Fruit fly (Drosophila melanogaster): ENCODE results near the gene Qsox3.
A peak's percentile ranks its signal among the peaks of the same experiment; 100 is the strongest.

The Qsox3 gene

DNA sequence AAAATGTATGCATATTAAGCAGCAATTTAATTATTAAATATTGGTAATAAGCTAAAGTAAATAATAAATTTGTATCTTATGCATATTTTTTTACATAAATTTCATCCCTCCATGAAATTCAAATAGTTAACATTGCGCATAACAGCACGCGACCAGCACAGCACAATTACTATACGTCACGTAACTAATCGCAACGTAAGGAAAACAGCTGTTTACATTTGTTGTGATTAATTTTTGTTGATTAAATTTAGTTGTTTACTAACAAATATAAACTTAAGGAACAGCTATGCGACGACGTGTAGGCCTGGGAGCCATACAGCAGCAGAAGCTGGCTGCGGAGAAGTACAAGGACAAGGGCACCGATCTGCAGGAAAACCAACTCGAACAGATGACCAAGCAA is 46.6 kb upstream of the Qsox3 start, which contains the start of gene lsn (continued):
- TF ChIP-seq row (GFP tag; IDR thresholded peaks at IDR 0.05) = no peak
- no peak for TF ChIP-seq al (GFP tag; IDR thresholded peaks at IDR 0.05)
- no peak for TF ChIP-seq Ada2b (GFP tag; IDR thresholded peaks at IDR 0.05)
- TF ChIP-seq esg (GFP tag; conservative IDR thresholded peaks at IDR 0.05) = no peak
- TF ChIP-seq CG17912 (GFP tag; optimal IDR thresholded peaks at IDR 0.05) = peak; percentile 27
- TF ChIP-seq ab (GFP tag; optimal IDR thresholded peaks at IDR 0.05) = no peak

DNA sequence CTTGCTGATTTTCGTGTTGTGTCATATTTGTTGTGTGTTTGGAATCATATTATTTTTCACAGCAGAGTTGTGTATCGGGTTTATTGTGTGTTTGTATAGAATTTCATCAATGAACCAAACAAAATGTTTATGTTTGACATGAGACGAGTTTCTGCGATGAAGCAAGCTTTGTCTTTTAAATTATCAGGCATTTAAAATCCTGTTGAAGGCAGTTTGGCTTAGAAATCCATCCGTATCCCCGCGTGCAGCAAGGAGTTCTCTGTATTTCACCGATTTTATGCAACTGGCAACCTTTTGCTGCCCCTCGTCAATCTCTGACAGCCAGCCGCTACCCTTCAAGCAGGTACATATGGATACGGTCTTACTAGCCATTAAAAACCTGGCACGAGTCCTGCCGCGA is 43.8 kb upstream of the Qsox3 start, which contains the start of the genes CG6569 and Cby:
TSS of gene CG6569 (minus strand) at position 101 of the 400 bp plus-strand sequence.
TSS of gene Cby (plus strand) at position 185 of the 400 bp plus-strand sequence.
- no peak for TF ChIP-seq CG11504 (tag; optimal IDR thresholded peaks at IDR 0.05)
- no peak for TF ChIP-seq ara (GFP tag; IDR thresholded peaks at IDR 0.05)
- no peak for TF ChIP-seq CG14710 (tag; optimal IDR thresholded peaks at IDR 0.05)
- no peak for TF ChIP-seq CG2199 (GFP tag; IDR thresholded peaks at IDR 0.05)
- TF ChIP-seq Gsc (GFP tag; IDR thresholded peaks at IDR 0.05) = no peak
- TF ChIP-seq CG10462 (GFP tag; optimal IDR thresholded peaks at IDR 0.05) = no peak
- no peak for TF ChIP-seq ERR (GFP tag; optimal IDR thresholded peaks at IDR 0.05)
- no peak for TF ChIP-seq CG7271 (tag; optimal IDR thresholded peaks at IDR 0.05)
- TF ChIP-seq ems (GFP tag; optimal IDR thresholded peaks at IDR 0.05) = no peak
- TF ChIP-seq eve (GFP tag; optimal IDR thresholded peaks at IDR 0.05) = no peak
- TF ChIP-seq pros (GFP tag; optimal IDR thresholded peaks at IDR 0.05) = no peak
- no peak for TF ChIP-seq ATbp (GFP tag; optimal IDR thresholded peaks at IDR 0.05)
- TF ChIP-seq ewg (GFP tag; optimal IDR thresholded peaks at IDR 0.05) = no peak
- TF ChIP-seq sd (tag; optimal IDR thresholded peaks at IDR 0.05) = no peak
- TF ChIP-seq HLH4C (GFP tag; IDR thresholded peaks at IDR 0.05; ENCODE audit: partially characterized antibody) = no peak
- TF ChIP-seq Xbp1 (GFP tag; optimal IDR thresholded peaks at IDR 0.05) = no peak

DNA sequence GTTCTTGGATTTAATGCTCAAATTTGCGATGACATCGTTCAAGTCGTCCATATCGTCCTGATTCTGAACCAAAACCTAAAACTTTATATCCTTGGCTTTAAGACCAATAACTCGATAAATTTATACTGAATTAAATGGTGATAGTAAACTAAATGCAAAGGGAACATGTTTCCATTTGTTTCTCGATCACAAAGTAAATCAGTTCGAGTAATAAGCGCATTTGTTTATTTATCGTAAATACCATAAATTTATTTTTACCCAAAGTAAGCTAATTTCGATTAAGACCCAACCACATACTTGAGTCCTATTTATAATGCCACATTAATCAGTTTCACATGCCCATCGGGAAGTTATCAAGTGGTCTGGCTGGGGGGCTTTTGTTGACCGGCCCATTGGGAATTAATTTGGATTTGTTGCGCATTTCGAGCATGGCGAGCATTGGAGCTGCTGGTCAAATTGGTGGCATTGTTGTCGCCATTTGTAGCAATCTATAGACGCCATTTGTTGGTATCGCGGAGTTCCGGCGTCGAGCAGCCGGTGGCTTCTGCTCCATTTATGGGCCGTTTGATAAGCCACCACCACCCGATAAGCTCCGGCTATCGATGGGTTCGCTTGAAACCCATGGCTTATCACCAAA is 42.0 kb upstream of the Qsox3 start, which contains the start of gene CG31174:
TSS of gene CG31174 (minus strand) at position 51 of the 637 bp plus-strand sequence.
- no peak for TF ChIP-seq HHEX (GFP tag; optimal IDR thresholded peaks at IDR 0.05)
- no peak for TF ChIP-seq CG7928 (GFP tag; optimal IDR thresholded peaks at IDR 0.05)
- TF ChIP-seq CG6175 (GFP tag; IDR thresholded peaks at IDR 0.05) = peak; percentile 77
- TF ChIP-seq exex (tag; optimal IDR thresholded peaks at IDR 0.05) = peak; percentile 83
- no peak for TF ChIP-seq esg (GFP tag; conservative IDR thresholded peaks at IDR 0.05)
- TF ChIP-seq sug (tag; optimal IDR thresholded peaks at IDR 0.05) = peak; percentile 97
- TF ChIP-seq Awh (GFP tag; IDR thresholded peaks at IDR 0.05) = no peak
- TF ChIP-seq ci (GFP tag; IDR thresholded peaks at IDR 0.05) = peak; percentile 19; the same call in 1 of the 3 replicates
- 0 out of 3 replicates have a peak, but pooled peaks have one; percentile 14 for TF ChIP-seq vnd (GFP tag; IDR thresholded peaks at IDR 0.05; ENCODE audit: partially characterized antibody)
- TF ChIP-seq run (tag; optimal IDR thresholded peaks at IDR 0.05) = peak; percentile 38
- TF ChIP-seq BEAF-32 (GFP tag; optimal IDR thresholded peaks at IDR 0.05) = no peak

- peak; percentile 38 for TF ChIP-seq pzg (GFP tag; optimal IDR thresholded peaks at IDR 0.05)
- TF ChIP-seq tgo (GFP tag; IDR thresholded peaks at IDR 0.05) = peak; percentile 98
- TF ChIP-seq peb (GFP tag; IDR thresholded peaks at IDR 0.05) = peak; percentile 90
- TF ChIP-seq maf-S (GFP tag; optimal IDR thresholded peaks at IDR 0.05) = peak; percentile 97
- TF ChIP-seq NK7.1 (GFP tag; optimal IDR thresholded peaks at IDR 0.05) = peak; percentile 97
- peak; percentile 95 for TF ChIP-seq CG1602 (GFP tag; optimal IDR thresholded peaks at IDR 0.05)
- peak; percentile 98 for TF ChIP-seq mam (GFP tag; optimal IDR thresholded peaks at IDR 0.05)
- TF ChIP-seq CG12659 (GFP tag; optimal IDR thresholded peaks at IDR 0.05) = peak; percentile 98
- peak; percentile 96 for TF ChIP-seq CG12155 (GFP tag; optimal IDR thresholded peaks at IDR 0.05)
- peak; percentile 99 for TF ChIP-seq Rfx (GFP tag; IDR thresholded peaks at IDR 0.05)
- peak; percentile 88 for TF ChIP-seq ash1 (GFP tag; optimal IDR thresholded peaks at IDR 0.05)
- TF ChIP-seq CG10565 (GFP tag; optimal IDR thresholded peaks at IDR 0.05) = peak; percentile 91
- peak; percentile 97 for TF ChIP-seq CG6175 (GFP tag; IDR thresholded peaks at IDR 0.05)
- peak; percentile 97 for TF ChIP-seq ara (GFP tag; IDR thresholded peaks at IDR 0.05)
- TF ChIP-seq CG3163 (GFP tag; optimal IDR thresholded peaks at IDR 0.05) = peak; percentile 88
These were observed 41.3 kb upstream of the Qsox3 start, which contains the start of gene CG31431 for dm6 chr3R:21870158-21870971. Gene CG31431, plus strand, starts transcription at chr3R:21870681.
